Fruit fly (Drosophila melanogaster) whole organism, embryonic: Measurements from ENCODE around the gene CG14866.
A peak's percentile ranks its signal among the peaks of the same experiment; 100 is the strongest.

Source experiments
- BtbVII ChIP-seq: fragments of 200-800 bp; sonication (Bioruptor generic); optimal IDR thresholded peaks from 3 replicates; lab custom pipeline; 2017; ENCODE audit warnings: missing biosample characterization, mild to moderate bottlenecking, missing genetic modification characterization
- Bteb2 ChIP-seq: fragments of 200-800 bp; sonication (Bioruptor generic); optimal IDR thresholded peaks from 2 replicates; lab custom pipeline; 2016; ENCODE audit warnings: missing biosample characterization, missing genetic modification characterization
- CG10462 ChIP-seq: fragments of 200-800 bp; sonication (Bioruptor generic); optimal IDR thresholded peaks from 2 replicates; lab custom pipeline; 2016; ENCODE audit warnings: missing biosample characterization, missing genetic modification characterization
- CG11085 ChIP-seq: fragments of 200-800 bp; sonication (Bioruptor generic); IDR thresholded peaks from 2 replicates; pipeline ENCODE4 v1.3.6; 2022; ENCODE audit warnings: missing biosample characterization, missing genetic modification characterization
- CG11560 ChIP-seq: fragments of 200-800 bp; sonication (Bioruptor generic); IDR thresholded peaks from 3 replicates; pipeline ENCODE4 v1.3.6; 2022; ENCODE audit warnings: missing biosample characterization, missing genetic modification characterization
- CG12071 ChIP-seq: fragments of 200-800 bp; sonication (Bioruptor generic); optimal IDR thresholded peaks from 3 replicates; lab custom pipeline; 2018; ENCODE audit warnings: missing biosample characterization, mild to moderate bottlenecking, missing genetic modification characterization
- CG13775 ChIP-seq: fragments of 200-800 bp; sonication (Bioruptor generic); optimal IDR thresholded peaks from 3 replicates; lab custom pipeline; 2017; ENCODE audit warnings: missing biosample characterization, mild to moderate bottlenecking, missing genetic modification characterization
- CG14014 ChIP-seq: fragments of 200-800 bp; sonication (Bioruptor generic); IDR thresholded peaks from 2 replicates; pipeline ENCODE4 v1.3.6; 2022; ENCODE audit warnings: missing biosample characterization, missing genetic modification characterization
- CG14441 ChIP-seq: fragments of 200-800 bp; sonication (Bioruptor generic); IDR thresholded peaks from 2 replicates; pipeline ENCODE4 v1.3.6; 2022; ENCODE audit warnings: missing biosample characterization, missing genetic modification characterization
- CG14965 ChIP-seq: fragments of 200-800 bp; sonication (Bioruptor generic); optimal IDR thresholded peaks from 2 replicates; lab custom pipeline; 2016; ENCODE audit warnings: missing biosample characterization, missing genetic modification characterization, borderline replicate concordance
- CG18619 ChIP-seq: fragments of 200-800 bp; sonication (Bioruptor generic); optimal IDR thresholded peaks from 3 replicates; lab custom pipeline; 2017; ENCODE audit warnings: missing biosample characterization, mild to moderate bottlenecking, missing genetic modification characterization
- CG2120 ChIP-seq: fragments of 200-800 bp; sonication (Bioruptor generic); optimal IDR thresholded peaks from 3 replicates; lab custom pipeline; 2016; ENCODE audit warnings: missing biosample characterization, missing genetic modification characterization
- CG32772 ChIP-seq: fragments of 200-800 bp; sonication (Bioruptor generic); IDR thresholded peaks from 2 replicates; pipeline ENCODE4 v1.3.6; 2022; ENCODE audit warnings: missing biosample characterization, missing genetic modification characterization
- CG34224 ChIP-seq: fragments of 200-800 bp; sonication (Bioruptor generic); IDR thresholded peaks from 3 replicates; pipeline ENCODE4 v1.3.6; 2022; ENCODE audit warnings: missing biosample characterization, missing genetic modification characterization; ENCODE audit not compliant: partially characterized antibody
- CG34422 ChIP-seq: fragments of 200-800 bp; sonication (Bioruptor generic); IDR thresholded peaks from 3 replicates; pipeline ENCODE4 v1.3.6; 2022; ENCODE audit warnings: missing biosample characterization, missing genetic modification characterization
- CG4424 ChIP-seq: fragments of 200-800 bp; sonication (Bioruptor generic); optimal IDR thresholded peaks from 3 replicates; lab custom pipeline; 2016; ENCODE audit warnings: missing biosample characterization, missing genetic modification characterization
- CG4707 ChIP-seq: fragments of 200-800 bp; sonication (Bioruptor generic); optimal IDR thresholded peaks from 2 replicates; lab custom pipeline; 2018; ENCODE audit warnings: missing biosample characterization, mild to moderate bottlenecking, missing genetic modification characterization, moderate library complexity
- CG7556 ChIP-seq: fragments of 200-800 bp; sonication (Bioruptor generic); optimal IDR thresholded peaks from 2 replicates; lab custom pipeline; 2017; ENCODE audit warnings: missing biosample characterization, mild to moderate bottlenecking, missing genetic modification characterization
- CG8765 ChIP-seq: fragments of 200-800 bp; sonication (Bioruptor generic); IDR thresholded peaks from 2 replicates; pipeline ENCODE4 v1.3.6; 2022; ENCODE audit warnings: missing biosample characterization, missing genetic modification characterization
- Fer3 ChIP-seq: fragments of 200-800 bp; sonication (Bioruptor generic); optimal IDR thresholded peaks from 2 replicates; lab custom pipeline; 2018; ENCODE audit warnings: missing biosample characterization, mild to moderate bottlenecking, missing genetic modification characterization, moderate library complexity
- Gug ChIP-seq: fragments of 200-800 bp; sonication (Bioruptor generic); IDR thresholded peaks from 4 replicates; pipeline ENCODE4 v1.3.6; 2022; ENCODE audit warnings: missing biosample characterization, missing genetic modification characterization
- HLH4C ChIP-seq: fragments of 200-800 bp; sonication (Bioruptor generic); IDR thresholded peaks from 3 replicates; pipeline ENCODE4 v1.3.6; 2022; ENCODE audit warnings: missing biosample characterization, missing genetic modification characterization; ENCODE audit not compliant: partially characterized antibody
- HLHmδ ChIP-seq: fragments of 200-800 bp; sonication (Bioruptor generic); optimal IDR thresholded peaks from 2 replicates; lab custom pipeline; 2018; ENCODE audit warnings: missing biosample characterization, mild to moderate bottlenecking, missing genetic modification characterization, moderate library complexity
- HmgZ ChIP-seq: fragments of 200-800 bp; sonication (Bioruptor generic); optimal IDR thresholded peaks from 2 replicates; lab custom pipeline; 2018; ENCODE audit warnings: missing biosample characterization, mild to moderate bottlenecking, missing genetic modification characterization
- Mes4 ChIP-seq: fragments of 200-800 bp; sonication (Bioruptor generic); optimal IDR thresholded peaks from 2 replicates; lab custom pipeline; 2016; ENCODE audit warnings: missing biosample characterization, missing genetic modification characterization
- NFAT ChIP-seq: fragments of 200-800 bp; sonication (Bioruptor generic); IDR thresholded peaks from 2 replicates; pipeline ENCODE4 v1.3.6; 2022; ENCODE audit warnings: missing biosample characterization, missing genetic modification characterization
- NK7.1 ChIP-seq: fragments of 200-800 bp; sonication (Bioruptor generic); optimal IDR thresholded peaks from 3 replicates; lab custom pipeline; 2016; ENCODE audit warnings: missing biosample characterization, missing genetic modification characterization
- Opbp ChIP-seq: fragments of 200-800 bp; sonication (Bioruptor generic); IDR thresholded peaks from 3 replicates; pipeline ENCODE4 v1.3.6; 2022; ENCODE audit warnings: missing biosample characterization, missing genetic modification characterization; ENCODE audit not compliant: partially characterized antibody
- PHDP ChIP-seq: fragments of 200-800 bp; sonication (Bioruptor generic); optimal IDR thresholded peaks from 3 replicates; lab custom pipeline; 2018; ENCODE audit warnings: missing biosample characterization, mild to moderate bottlenecking, missing genetic modification characterization, moderate library complexity
- Rx ChIP-seq: fragments of 200-800 bp; sonication (Bioruptor generic); IDR thresholded peaks from 2 replicates; pipeline ENCODE4 v1.3.6; 2022; ENCODE audit warnings: missing biosample characterization, missing genetic modification characterization
- Scr ChIP-seq: fragments of 200-800 bp; sonication (Bioruptor generic); IDR thresholded peaks from 2 replicates; pipeline ENCODE4 v1.3.6; 2022; ENCODE audit warnings: missing biosample characterization, missing genetic modification characterization; ENCODE audit not compliant: partially characterized antibody
- cg ChIP-seq: fragments of 200-800 bp; sonication (Bioruptor generic); optimal IDR thresholded peaks from 3 replicates; lab custom pipeline; 2019; ENCODE audit warnings: missing biosample characterization, mild to moderate bottlenecking, missing genetic modification characterization, moderate library complexity
- dan ChIP-seq: fragments of 200-800 bp; sonication (Bioruptor generic); IDR thresholded peaks from 2 replicates; pipeline ENCODE4 v1.3.6; 2022; ENCODE audit warnings: missing biosample characterization, missing genetic modification characterization
- fd3F ChIP-seq: fragments of 200-800 bp; sonication (Bioruptor generic); optimal IDR thresholded peaks from 2 replicates; lab custom pipeline; 2018; ENCODE audit warnings: missing biosample characterization, mild to moderate bottlenecking, missing genetic modification characterization, moderate library complexity
- gcm2 ChIP-seq: fragments of 200-800 bp; sonication (Bioruptor generic); optimal IDR thresholded peaks from 2 replicates; lab custom pipeline; 2016; ENCODE audit warnings: missing biosample characterization, missing genetic modification characterization
- gem ChIP-seq: fragments of 200-800 bp; sonication (Bioruptor generic); optimal IDR thresholded peaks from 2 replicates; lab custom pipeline; 2019; ENCODE audit warnings: missing biosample characterization, mild to moderate bottlenecking, missing genetic modification characterization, moderate library complexity
- hb ChIP-seq: fragments of 200-800 bp; sonication (Bioruptor generic); IDR thresholded peaks from 3 replicates; pipeline ENCODE4 v1.3.6; 2022; ENCODE audit warnings: missing biosample characterization, missing genetic modification characterization; ENCODE audit not compliant: partially characterized antibody
- insv ChIP-seq, 2 experiments: fragments of 200-800 bp; sonication (Bioruptor generic); optimal IDR thresholded peaks; 3 replicates each; lab custom pipeline; 2016 to 2018; ENCODE audit warnings: missing biosample characterization in 2 of 2, missing genetic modification characterization in 2 of 2
- jing ChIP-seq: fragments of 200-800 bp; sonication (Bioruptor generic); optimal IDR thresholded peaks from 2 replicates; lab custom pipeline; 2018; ENCODE audit warnings: missing biosample characterization, mild to moderate bottlenecking, missing genetic modification characterization
- lilli ChIP-seq: fragments of 200-800 bp; sonication (Bioruptor generic); optimal IDR thresholded peaks from 3 replicates; lab custom pipeline; 2016; ENCODE audit warnings: missing biosample characterization, missing genetic modification characterization
- oc ChIP-seq: fragments of 200-800 bp; sonication (Bioruptor generic); optimal IDR thresholded peaks from 2 replicates; lab custom pipeline; 2018; ENCODE audit warnings: missing biosample characterization, mild to moderate bottlenecking, missing genetic modification characterization, moderate library complexity
- pho ChIP-seq: fragments of 200-800 bp; sonication (Bioruptor generic); optimal IDR thresholded peaks from 2 replicates; lab custom pipeline; 2016; ENCODE audit warnings: missing biosample characterization, missing genetic modification characterization
- scrt ChIP-seq: fragments of 200-800 bp; sonication (Bioruptor generic); optimal IDR thresholded peaks from 2 replicates; lab custom pipeline; 2018; ENCODE audit warnings: missing biosample characterization, mild to moderate bottlenecking, missing genetic modification characterization, moderate library complexity
- sd ChIP-seq: fragments of 200-800 bp; sonication (Bioruptor generic); optimal IDR thresholded peaks from 3 replicates; lab custom pipeline; 2018; ENCODE audit warnings: missing biosample characterization, mild to moderate bottlenecking, missing genetic modification characterization, moderate library complexity
- shn ChIP-seq: fragments of 200-800 bp; sonication (Bioruptor generic); optimal IDR thresholded peaks from 3 replicates; lab custom pipeline; 2016; ENCODE audit warnings: missing biosample characterization, missing genetic modification characterization
- sisA ChIP-seq: fragments of 200-800 bp; sonication (Bioruptor generic); IDR thresholded peaks from 2 replicates; pipeline ENCODE4 v1.3.6; 2022; ENCODE audit warnings: missing biosample characterization, missing genetic modification characterization
- toy ChIP-seq: fragments of 200-800 bp; sonication (Bioruptor generic); IDR thresholded peaks from 2 replicates; pipeline ENCODE4 v1.3.6; 2022; ENCODE audit warnings: missing biosample characterization, missing genetic modification characterization
- ttk ChIP-seq: fragments of 200-800 bp; sonication (Bioruptor generic); IDR thresholded peaks from 2 replicates; pipeline ENCODE4 v2.1.2; 2022; ENCODE audit warnings: missing biosample characterization, missing genetic modification characterization
- twi ChIP-seq: fragments of 200-800 bp; optimal IDR thresholded peaks from 2 replicates; lab custom pipeline; 2019; ENCODE audit warnings: missing biosample characterization, mild to moderate bottlenecking, missing genetic modification characterization, moderate library complexity
- wdn ChIP-seq: fragments of 200-800 bp; sonication (Bioruptor generic); IDR thresholded peaks from 2 replicates; pipeline ENCODE4 v1.3.6; 2022; ENCODE audit warnings: missing biosample characterization, missing genetic modification characterization
- zen2 ChIP-seq: fragments of 200-800 bp; sonication (Bioruptor generic); IDR thresholded peaks from 3 replicates; pipeline ENCODE4 v1.3.6; 2022; ENCODE audit warnings: missing biosample characterization, missing genetic modification characterization; ENCODE audit not compliant: partially characterized antibody
- zfh1 ChIP-seq: fragments of 200-800 bp; sonication (Bioruptor generic); IDR thresholded peaks from 3 replicates; pipeline ENCODE4 v1.3.6; 2022; ENCODE audit warnings: missing biosample characterization, missing genetic modification characterization

Gene CG14866

DNA sequence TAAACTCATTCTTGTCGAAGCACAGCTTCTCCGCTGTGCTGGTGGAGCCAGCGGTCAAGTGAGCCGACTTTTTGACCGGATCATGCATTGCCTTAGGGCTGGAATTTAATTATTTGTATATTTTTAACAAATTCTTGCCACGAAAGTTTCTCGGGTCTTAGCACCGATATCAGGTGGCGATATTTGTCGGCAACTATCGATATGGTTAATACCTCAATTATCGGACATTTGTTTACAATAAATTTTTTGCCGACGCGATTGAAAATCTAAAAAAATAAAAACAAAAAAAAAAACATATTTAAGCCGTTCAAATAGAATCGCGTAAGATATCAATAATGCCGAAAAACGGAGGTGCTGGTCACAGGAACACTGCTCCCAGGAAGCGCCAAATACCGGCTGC lies 45.2 kb downstream of the CG14866 start, which contains the start of the genes Cog2 and Trax (continued):
- TF ChIP-seq NK7.1 (no peak), CG11085 (GFP tag; lab: Robert Waterston, UW) (no peak), Mes4 (no peak), CG14014 (no peak), pho (GFP tag; lab: Kevin White, UChicago) (no peak), HLH4C (GFP tag; lab: Robert Waterston, UW) (peak; percentile 86), Scr (peak; percentile 92), CG32772 (no peak), HLHmδ (GFP tag; lab: Kevin White, UChicago) (no peak), CG18619 (GFP tag; lab: Kevin White, UChicago) (no peak), CG13775 (no peak), CG8765 (GFP tag; lab: Robert Waterston, UW) (no peak), Gug (GFP tag; lab: Robert Waterston, UW) (no peak), BtbVII (GFP tag; lab: Kevin White, UChicago) (no peak), hb (GFP tag; lab: Robert Waterston, UW) (peak; percentile 75), CG14441 (GFP tag; lab: Robert Waterston, UW) (no peak), CG14965 (no peak), sd (tag; lab: Kevin White, UChicago) (no peak), Rx (GFP tag; lab: Robert Waterston, UW) (no peak), wdn (GFP tag; lab: Robert Waterston, UW) (no peak), ttk (GFP tag; lab: Robert Waterston, UW) (no peak), lilli (GFP tag; lab: Kevin White, UChicago) (no peak), CG4424 (GFP tag; lab: Kevin White, UChicago) (no peak), CG4707 (no peak), zfh1 (GFP tag; lab: Robert Waterston, UW) (no peak), CG7556 (GFP tag; lab: Kevin White, UChicago) (no peak), sisA (GFP tag; lab: Robert Waterston, UW) (no peak), dan (GFP tag; lab: Robert Waterston, UW) (no peak), toy (GFP tag; lab: Robert Waterston, UW) (no peak), CG11560 (tag; lab: Robert Waterston, UW) (no peak), Bteb2 (GFP tag; lab: Kevin White, UChicago) (no peak), PHDP (tag; lab: Kevin White, UChicago) (no peak), CG34422 (GFP tag; lab: Robert Waterston, UW) (0 out of 3 replicates have a peak, but pooled peaks have one; percentile 9), CG2120 (GFP tag; lab: Kevin White, UChicago) (no peak), Fer3 (tag; lab: Kevin White, UChicago) (no peak), NFAT (GFP tag; lab: Robert Waterston, UW) (no peak), oc (tag; lab: Kevin White, UChicago) (no peak), jing (GFP tag; lab: Kevin White, UChicago) (no peak), CG10462 (no peak), CG12071 (GFP tag; lab: Kevin White, UChicago) (no peak), HmgZ (tag; lab: Kevin White, UChicago) (no peak), Opbp (GFP tag; lab: Robert Waterston, UW) (peak; percentile 85; the same call in 2 of the 3 replicates), insv (GFP tag; optimal IDR thresholded peaks at IDR 0.05; lab: Kevin White, UChicago) (no peak), CG34224 (GFP tag; lab: Robert Waterston, UW) (peak; percentile 94), gcm2 (GFP tag; lab: Kevin White, UChicago) (no peak), scrt (GFP tag; lab: Kevin White, UChicago) (no peak), cg (GFP tag; lab: Kevin White, UChicago) (no peak), twi (tag; lab: Kevin White, UChicago) (no peak), gem (tag; lab: Kevin White, UChicago) (no peak), fd3F (GFP tag; lab: Kevin White, UChicago) (no peak), zen2 (GFP tag; lab: Robert Waterston, UW) (peak; percentile 92), shn (GFP tag; lab: Kevin White, UChicago) (no peak)
